Worm (Caenorhabditis elegans) whole organism, L2 larva: ENCODE data around the gene nhr-107.

Source experiments
- alr-1 ChIP-seq: fragments of 150-350 bp; optimal IDR thresholded peaks from 2 replicates; lab custom pipeline; 2014; ENCODE audit warnings: missing biosample characterization, missing genetic modification characterization
- blmp-1 ChIP-seq: sonication (generic microtip); optimal IDR thresholded peaks from 2 replicates; lab custom pipeline; 2017; ENCODE audit warnings: missing genetic modification characterization, mild to moderate bottlenecking, missing compliant biosample characterization, antibody characterized with exemption, moderate library complexity; ENCODE audit not compliant: insufficient read depth
- ceh-16 ChIP-seq: fragments of 150-350 bp; optimal IDR thresholded peaks from 2 replicates; lab custom pipeline; 2014; ENCODE audit warnings: missing biosample characterization, missing genetic modification characterization
- dmd-4 ChIP-seq: sonication (generic microtip); optimal IDR thresholded peaks from 2 replicates; lab custom pipeline; 2017; ENCODE audit warnings: missing biosample characterization, missing genetic modification characterization
- elt-1 ChIP-seq: fragments of 150-350 bp; optimal IDR thresholded peaks from 2 replicates; lab custom pipeline; 2014; ENCODE audit warnings: missing biosample characterization, missing genetic modification characterization
- elt-3 ChIP-seq: sonication (generic microtip); optimal IDR thresholded peaks from 2 replicates; lab custom pipeline; 2017; ENCODE audit warnings: missing biosample characterization, missing genetic modification characterization
- nhr-12 ChIP-seq: fragments of 150-350 bp; optimal IDR thresholded peaks from 2 replicates; lab custom pipeline; 2014; ENCODE audit warnings: missing biosample characterization, missing genetic modification characterization
- nhr-129 ChIP-seq: fragments of 150-350 bp; optimal IDR thresholded peaks from 2 replicates; lab custom pipeline; 2014; ENCODE audit warnings: missing biosample characterization, missing genetic modification characterization
- skn-1 ChIP-seq: sonication (generic microtip); optimal IDR thresholded peaks from 2 replicates; lab custom pipeline; 2017; ENCODE audit warnings: missing biosample characterization, missing genetic modification characterization

ce11 chrV:7015872-7016271, 19.0 kb upstream of the nhr-107 start, which contains the start of gene C33G8.13:
- TF ChIP-seq ceh-16 (tag; lab: Kevin White, UChicago): no peak
- TF ChIP-seq skn-1 (tag; lab: Kevin White, UChicago): no peak
- no peak for TF ChIP-seq elt-1 (tag; lab: Kevin White, UChicago)
- TF ChIP-seq nhr-12: no peak
- TF ChIP-seq elt-3 (tag; lab: Kevin White, UChicago): no peak
- no peak for TF ChIP-seq blmp-1 (tag; lab: Kevin White, UChicago)
- TF ChIP-seq alr-1 (tag; lab: Kevin White, UChicago): no peak
- no peak for TF ChIP-seq dmd-4 (tag; lab: Kevin White, UChicago)
- no peak for TF ChIP-seq nhr-129
